Fruit fly (Drosophila melanogaster): Measurements from ENCODE around the gene Acp32CD.

Acp32CD gene

dm6 chr2L:11046051-11046450, 30.6 kb downstream of the Acp32CD start:
- TF ChIP-seq ovo (GFP tag; optimal IDR thresholded peaks at IDR 0.05), result no peak
- TF ChIP-seq Hr96 (GFP tag; optimal IDR thresholded peaks at IDR 0.05), result no peak
- no peak for TF ChIP-seq Crg-1 (GFP tag; optimal IDR thresholded peaks at IDR 0.05)
- TF ChIP-seq CG5204 (GFP tag; optimal IDR thresholded peaks at IDR 0.05), result no peak
- no peak for TF ChIP-seq CG12768 (GFP tag; optimal IDR thresholded peaks at IDR 0.05)
- TF ChIP-seq bab1 (GFP tag; optimal IDR thresholded peaks at IDR 0.05), result no peak
- TF ChIP-seq kay (GFP tag; ENCODE audit: borderline replicate concordance), result no peak

DNA sequence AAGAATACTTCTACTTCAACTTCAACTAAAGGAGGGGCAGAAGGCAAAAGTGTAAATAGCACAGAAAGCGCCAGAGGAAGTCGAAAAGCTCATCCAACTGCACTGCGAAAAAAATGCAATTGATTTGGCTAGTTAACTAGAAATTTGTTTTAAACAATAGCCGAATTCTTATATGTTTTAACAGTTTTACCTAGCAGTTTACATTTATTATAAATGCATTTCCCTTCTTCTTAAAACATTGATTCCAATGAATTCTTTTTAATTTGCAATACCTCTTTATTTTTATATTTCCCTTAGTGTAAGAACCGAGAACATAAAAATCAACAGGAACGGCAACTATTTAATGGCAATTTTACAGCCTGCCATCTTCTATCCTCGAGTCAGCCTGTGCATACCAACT, 32.9 kb downstream of the Acp32CD start:
- TF ChIP-seq CG5204 (GFP tag; optimal IDR thresholded peaks at IDR 0.05) (no peak), pad (GFP tag; optimal IDR thresholded peaks at IDR 0.05) (no peak)

- TF ChIP-seq Clk (GFP tag; optimal IDR thresholded peaks at IDR 0.05) (no peak), CG7045 (GFP tag; optimal IDR thresholded peaks at IDR 0.05) (no peak), cic (GFP tag; optimal IDR thresholded peaks at IDR 0.05) (no peak), cnc (optimal IDR thresholded peaks at IDR 0.05) (no peak), tj (GFP tag; optimal IDR thresholded peaks at IDR 0.05) (peak; percentile 89)
Observed at dm6 chr2L:11049723-11050122, 34.3 kb downstream of the Acp32CD start.

dm6 chr2L:11051644-11052492, 36.4 kb downstream of the Acp32CD start:
- TF ChIP-seq Clk (GFP tag; optimal IDR thresholded peaks at IDR 0.05) (no peak), bab1 (GFP tag; optimal IDR thresholded peaks at IDR 0.05) (no peak), pad (GFP tag; optimal IDR thresholded peaks at IDR 0.05) (no peak), Mnt (GFP tag; optimal IDR thresholded peaks at IDR 0.05) (no peak), CG1620 (GFP tag; optimal IDR thresholded peaks at IDR 0.05) (no peak)

dm6 chr2L:11052493-11052788, 37.0 kb downstream of the Acp32CD start:
- no peak for TF ChIP-seq CG11617 (GFP tag; optimal IDR thresholded peaks at IDR 0.05)
- TF ChIP-seq CG14711 (tag; optimal IDR thresholded peaks at IDR 0.05), result no peak
- TF ChIP-seq CG7045 (GFP tag; optimal IDR thresholded peaks at IDR 0.05), result no peak

dm6 chr2L:11053018-11053807, 37.8 kb downstream of the Acp32CD start:
- no peak for TF ChIP-seq cic (GFP tag; optimal IDR thresholded peaks at IDR 0.05)
- TF ChIP-seq kay (GFP tag; ENCODE audit: borderline replicate concordance), result peak; percentile 60

- TF ChIP-seq Clk (GFP tag; optimal IDR thresholded peaks at IDR 0.05) (no peak), ovo (GFP tag; optimal IDR thresholded peaks at IDR 0.05) (no peak), CG5204 (GFP tag; optimal IDR thresholded peaks at IDR 0.05) (no peak), pad (GFP tag; optimal IDR thresholded peaks at IDR 0.05) (no peak), tj (GFP tag; optimal IDR thresholded peaks at IDR 0.05) (no peak), CG14711 (tag; optimal IDR thresholded peaks at IDR 0.05) (no peak), cic (GFP tag; optimal IDR thresholded peaks at IDR 0.05) (no peak), kay (GFP tag; ENCODE audit: borderline replicate concordance) (no peak), cnc (optimal IDR thresholded peaks at IDR 0.05) (no peak), CG11617 (GFP tag; optimal IDR thresholded peaks at IDR 0.05) (no peak), toe (GFP tag; optimal IDR thresholded peaks at IDR 0.05) (no peak), Crg-1 (GFP tag; optimal IDR thresholded peaks at IDR 0.05) (no peak), CG1620 (GFP tag; optimal IDR thresholded peaks at IDR 0.05) (no peak), CG33017 (tag; optimal IDR thresholded peaks at IDR 0.05) (no peak), CG12768 (GFP tag; optimal IDR thresholded peaks at IDR 0.05) (no peak), Mnt (GFP tag; optimal IDR thresholded peaks at IDR 0.05) (no peak), CG7101 (tag; optimal IDR thresholded peaks at IDR 0.05) (no peak), Hr96 (GFP tag; optimal IDR thresholded peaks at IDR 0.05) (no peak), bab1 (GFP tag; optimal IDR thresholded peaks at IDR 0.05) (no peak)
Observed at dm6 chr2L:11056791-11057332, 41.4 kb downstream of the Acp32CD start.

Measured in whole organism, adult.